Fruit fly (Drosophila melanogaster): ENCODE results near the gene Odj.

Odj gene

dm6 chr3R:17794335-17795074 is 14.5 kb downstream of the Odj start, which contains the start of gene CG43102 (continued):
- TF ChIP-seq gsb-n (tag; optimal IDR thresholded peaks at IDR 0.05) (peak; percentile 60), inv (GFP tag; IDR thresholded peaks at IDR 0.05; ENCODE audit: partially characterized antibody) (peak; percentile 55), CG2678 (tag; optimal IDR thresholded peaks at IDR 0.05) (peak; percentile 79), cg (GFP tag; optimal IDR thresholded peaks at IDR 0.05) (no peak), Poxn (GFP tag; IDR thresholded peaks at IDR 0.05) (no peak), Meics (GFP tag; optimal IDR thresholded peaks at IDR 0.05) (peak; percentile 64), psq (GFP tag; optimal IDR thresholded peaks at IDR 0.05) (no peak), Ets65A (GFP tag) (peak; percentile 94), CG13894 (tag; optimal IDR thresholded peaks at IDR 0.05) (peak; percentile 51), HmgD (GFP tag; optimal IDR thresholded peaks at IDR 0.05) (no peak), Abd-B (GFP tag; optimal IDR thresholded peaks at IDR 0.05) (peak; percentile 58), zen2 (GFP tag; IDR thresholded peaks at IDR 0.05; ENCODE audit: partially characterized antibody) (no peak; the same call in 2 of the 3 replicates), Ada2b (GFP tag; IDR thresholded peaks at IDR 0.05) (peak; percentile 69), ara (GFP tag; IDR thresholded peaks at IDR 0.05) (no peak), CG7786 (GFP tag; optimal IDR thresholded peaks at IDR 0.05) (peak; percentile 28), cad (GFP tag; optimal IDR thresholded peaks at IDR 0.05) (no peak), CG14014 (GFP tag; IDR thresholded peaks at IDR 0.05) (peak; percentile 70), Fer3 (tag; optimal IDR thresholded peaks at IDR 0.05) (peak; percentile 74), Elba2 (GFP tag; optimal IDR thresholded peaks at IDR 0.05) (no peak), CG8765 (GFP tag; IDR thresholded peaks at IDR 0.05) (peak; percentile 16; the same call in 1 of the 2 replicates), Bgb (GFP tag; IDR thresholded peaks at IDR 0.05; ENCODE audit: partially characterized antibody) (peak; percentile 69), Nf-YB (GFP tag; optimal IDR thresholded peaks at IDR 0.05) (peak; percentile 36), fd102C (GFP tag; optimal IDR thresholded peaks at IDR 0.05) (no peak), CG12391 (tag; optimal IDR thresholded peaks at IDR 0.05) (peak; percentile 72), kni (GFP tag; optimal IDR thresholded peaks at IDR 0.05) (peak; percentile 20), CG11723 (GFP tag; optimal IDR thresholded peaks at IDR 0.05) (peak; percentile 33), tup (GFP tag; optimal IDR thresholded peaks at IDR 0.05) (peak; percentile 28), CG10654 (GFP tag; optimal IDR thresholded peaks at IDR 0.05) (peak; percentile 59), CG15696 (tag; optimal IDR thresholded peaks at IDR 0.05) (peak; percentile 43), CG1024 (GFP tag; IDR thresholded peaks at IDR 0.05) (peak; percentile 48), CG5953 (GFP tag; IDR thresholded peaks at IDR 0.05) (peak; percentile 82), CG31441 (GFP tag; IDR thresholded peaks at IDR 0.05) (peak; percentile 83), nmo (GFP tag; optimal IDR thresholded peaks at IDR 0.05) (peak; percentile 69), gem (tag; optimal IDR thresholded peaks at IDR 0.05) (peak; percentile 81), tx (GFP tag; optimal IDR thresholded peaks at IDR 0.05) (no peak), Atf6 (GFP tag; IDR thresholded peaks at IDR 0.05) (peak; percentile 38; the same call in 1 of the 2 replicates), CG17328 (GFP tag; IDR thresholded peaks at IDR 0.05) (peak; percentile 78), CG34422 (GFP tag; IDR thresholded peaks at IDR 0.05) (peak; percentile 79), dpn (GFP tag; optimal IDR thresholded peaks at IDR 0.05) (peak; percentile 39 to 67), CG13123 (GFP tag; optimal IDR thresholded peaks at IDR 0.05) (peak; percentile 16), CG8388 (GFP tag; optimal IDR thresholded peaks at IDR 0.05) (peak; percentile 51), CG6689 (GFP tag; IDR thresholded peaks at IDR 0.05) (0 out of 2 replicates have a peak, but pooled peaks have one; percentile 33), CG3838 (GFP tag; optimal IDR thresholded peaks at IDR 0.05) (no peak), Dek (tag; optimal IDR thresholded peaks at IDR 0.05) (peak; percentile 45), D (optimal IDR thresholded peaks at IDR 0.05) (no peak), D (GFP tag; optimal IDR thresholded peaks at IDR 0.05) (peak; percentile 15), BtbVII (GFP tag; optimal IDR thresholded peaks at IDR 0.05) (peak; percentile 42), CG1792 (GFP tag; optimal IDR thresholded peaks at IDR 0.05) (no peak), zen (tag; optimal IDR thresholded peaks at IDR 0.05) (no peak)
